Worm (Caenorhabditis elegans) whole organism, mixed stage, embryonic: ENCODE data around the gene W03C9.2.

ENCODE experiments used
- blmp-1 ChIP-seq: fragments of 150-350 bp; optimal IDR thresholded peaks from 2 replicates; lab custom pipeline; 2014; ENCODE audit warnings: missing biosample characterization, missing genetic modification characterization
- drap-1 ChIP-seq: fragments of 200-800 bp; sonication (Bioruptor generic); optimal IDR thresholded peaks from 3 replicates; lab custom pipeline; 2018; ENCODE audit warnings: mild to moderate bottlenecking, missing genetic modification characterization, missing compliant biosample characterization
- mab-5 ChIP-seq: fragments of 150-350 bp; optimal IDR thresholded peaks from 2 replicates; lab custom pipeline; 2014; ENCODE audit warnings: missing biosample characterization, missing genetic modification characterization
- nhr-12 ChIP-seq: fragments of 150-350 bp; optimal IDR thresholded peaks from 2 replicates; lab custom pipeline; 2014; ENCODE audit warnings: missing biosample characterization, missing genetic modification characterization
- nhr-237 ChIP-seq: fragments of 150-350 bp; optimal IDR thresholded peaks from 2 replicates; lab custom pipeline; 2014; ENCODE audit warnings: missing biosample characterization, missing genetic modification characterization
- nhr-76 ChIP-seq: sonication (generic microtip); optimal IDR thresholded peaks from 2 replicates; lab custom pipeline; 2017; ENCODE audit warnings: missing biosample characterization, missing genetic modification characterization
- snpc-4 ChIP-seq: fragments of 150-350 bp; optimal IDR thresholded peaks from 2 replicates; lab custom pipeline; 2014; ENCODE audit warnings: missing biosample characterization, missing genetic modification characterization
- unc-120 ChIP-seq: sonication (generic microtip); optimal IDR thresholded peaks from 2 replicates; lab custom pipeline; 2017; ENCODE audit warnings: missing genetic modification characterization, missing compliant biosample characterization; ENCODE audit not compliant: poor library complexity, severe bottlenecking
- unc-62 ChIP-seq: fragments of 150-350 bp; optimal IDR thresholded peaks from 2 replicates; lab custom pipeline; 2014; ENCODE audit warnings: missing biosample characterization, missing genetic modification reagents, missing genetic modification characterization
- ztf-11 ChIP-seq: fragments of 150-350 bp; optimal IDR thresholded peaks from 2 replicates; lab custom pipeline; 2014; ENCODE audit warnings: missing biosample characterization, missing genetic modification characterization

- no peak for TF ChIP-seq mab-5
- no peak for TF ChIP-seq unc-62 (GFP tag; lab: Kevin White, UChicago)
- no peak for TF ChIP-seq nhr-76 (tag; lab: Kevin White, UChicago)
- no peak for TF ChIP-seq ztf-11
- no peak for TF ChIP-seq nhr-237
- TF ChIP-seq unc-120, result no peak
- TF ChIP-seq snpc-4, result no peak
- TF ChIP-seq drap-1 (GFP tag; lab: Kevin White, UChicago), result no peak
- TF ChIP-seq blmp-1 (tag; lab: Kevin White, UChicago), result no peak
- TF ChIP-seq nhr-12 (tag; lab: Kevin White, UChicago), result no peak
Observed at ce11 chrII:11948459-11948858, 13.7 kb upstream of the W03C9.2 start, which contains the start of gene W03C9.8.
